Worm (Caenorhabditis elegans): ENCODE data around the gene wrt-2.

Gene wrt-2

DNA sequence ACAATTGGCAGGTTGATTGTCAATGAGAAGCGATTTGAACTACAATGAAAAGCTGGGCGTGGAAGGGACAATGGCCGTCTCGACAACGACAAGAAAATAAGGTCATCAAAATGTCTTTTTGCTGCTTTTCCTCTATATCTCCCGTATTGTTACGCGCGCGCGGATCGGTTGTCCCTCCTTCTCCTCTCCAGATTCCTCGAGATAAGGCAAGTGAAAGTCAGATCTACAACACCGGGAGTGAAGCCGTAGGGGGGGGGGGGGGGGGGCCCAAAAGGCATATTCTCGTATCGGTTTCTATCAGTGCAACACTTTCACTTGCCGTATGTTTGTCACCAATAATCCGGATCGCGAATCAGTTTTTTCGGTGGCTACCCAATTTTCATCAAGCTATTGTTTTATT, at the start of gene wrt-2:
Gene wrt-2, minus strand, starts transcription at position 46 of the 400 bp plus-strand sequence.
- TF ChIP-seq mls-2 (tag; optimal IDR thresholded peaks at IDR 0.05): no peak
- peak; percentile 51 for TF ChIP-seq blmp-1 (tag; optimal IDR thresholded peaks at IDR 0.05)
- peak; percentile 78 for TF ChIP-seq ham-2 (GFP tag; optimal IDR thresholded peaks at IDR 0.05)
- peak; percentile 64 for TF ChIP-seq elt-1 (tag; optimal IDR thresholded peaks at IDR 0.05; ENCODE audit: borderline replicate concordance, insufficient read depth)

- TF ChIP-seq tbx-8 (GFP tag; optimal IDR thresholded peaks at IDR 0.05) (no peak), unc-39 (tag; optimal IDR thresholded peaks at IDR 0.05) (no peak), ham-2 (GFP tag; optimal IDR thresholded peaks at IDR 0.05) (no peak), drap-1 (GFP tag; optimal IDR thresholded peaks at IDR 0.05) (no peak), snpc-4 (tag; optimal IDR thresholded peaks at IDR 0.05) (no peak), nhr-12 (tag; optimal IDR thresholded peaks at IDR 0.05) (no peak), lin-32 (GFP tag; optimal IDR thresholded peaks at IDR 0.05) (no peak), mep-1 (tag; optimal IDR thresholded peaks at IDR 0.05) (no peak), bed-3 (GFP tag; optimal IDR thresholded peaks at IDR 0.05) (no peak), pha-4 (tag; optimal IDR thresholded peaks at IDR 0.05) (no peak), nhr-237 (tag; optimal IDR thresholded peaks at IDR 0.05) (no peak), ceh-83 (GFP tag; optimal IDR thresholded peaks at IDR 0.05) (no peak), ztf-11 (tag; optimal IDR thresholded peaks at IDR 0.05) (no peak), mls-2 (tag; optimal IDR thresholded peaks at IDR 0.05) (no peak), M03D4.4 (tag; optimal IDR thresholded peaks at IDR 0.05) (no peak), sem-2 (GFP tag; optimal IDR thresholded peaks at IDR 0.05) (no peak), nhr-76 (tag; optimal IDR thresholded peaks at IDR 0.05) (no peak)
These were observed 47.6 kb upstream of the wrt-2 start for ce11 chrX:3141704-3142103.

DNA sequence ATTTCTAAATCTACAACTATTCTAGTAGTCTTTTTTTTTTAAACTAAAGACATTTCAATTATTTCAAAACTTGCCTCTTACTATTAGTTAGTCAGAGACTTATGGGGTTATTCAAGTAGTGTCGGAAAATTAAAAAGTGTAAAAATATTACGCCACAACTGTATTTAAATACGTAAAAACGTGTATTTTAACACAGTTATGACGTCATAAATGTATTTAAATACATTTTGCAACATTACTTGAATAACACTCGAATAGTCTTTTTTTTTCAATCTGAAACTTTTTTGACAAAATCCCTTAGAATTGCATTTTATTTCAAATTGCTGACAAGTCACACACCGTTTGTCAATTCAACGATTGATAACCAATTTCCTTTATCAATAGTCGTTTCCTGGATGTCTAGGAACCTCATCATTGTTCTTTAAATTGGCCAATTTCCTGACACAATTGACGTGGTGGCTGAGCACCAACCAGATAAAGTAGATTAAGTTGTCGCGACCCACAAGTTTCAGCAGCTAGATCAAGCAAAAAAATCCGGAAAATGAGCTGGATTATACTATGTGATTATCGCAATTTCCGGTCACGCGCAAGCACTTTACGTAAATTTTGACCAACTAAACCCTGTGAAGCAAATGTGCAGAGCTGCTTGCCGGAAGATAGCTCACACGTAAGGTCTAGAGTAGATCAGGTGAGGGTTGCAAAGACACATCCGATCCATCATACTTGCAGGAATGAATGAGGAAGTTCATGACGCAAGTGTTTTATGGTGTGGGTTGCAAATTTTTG, 45.6 kb upstream of the wrt-2 start:
- TF ChIP-seq zip-8 (tag; optimal IDR thresholded peaks at IDR 0.05) (peak; percentile 97), mls-2 (tag; optimal IDR thresholded peaks at IDR 0.05) (no peak), pha-4 (tag; optimal IDR thresholded peaks at IDR 0.05) (no peak), nhr-237 (tag; optimal IDR thresholded peaks at IDR 0.05) (no peak), ham-2 (GFP tag; optimal IDR thresholded peaks at IDR 0.05) (no peak), ztf-11 (tag; optimal IDR thresholded peaks at IDR 0.05) (no peak)

DNA sequence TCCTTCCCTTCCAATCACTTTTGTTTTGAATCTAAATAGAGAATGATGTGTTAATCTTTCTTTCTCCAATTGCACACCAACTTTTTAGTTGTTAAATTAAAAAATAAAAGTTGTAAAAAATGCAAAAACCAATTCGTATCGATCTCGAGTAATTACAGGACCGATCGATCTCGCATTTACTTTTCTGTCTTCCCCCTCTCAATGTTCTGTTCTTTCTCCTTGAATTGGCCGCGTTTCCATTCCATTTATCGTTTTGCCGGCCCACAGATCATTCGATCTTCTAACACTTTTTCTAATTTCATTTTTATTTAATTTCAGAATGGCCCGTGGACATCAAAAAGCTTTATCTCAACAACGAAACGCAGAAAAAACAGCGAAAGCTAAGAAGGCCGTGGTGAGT, 41.0 kb upstream of the wrt-2 start, which contains the start of gene K10B3.1:
Gene K10B3.1, plus strand, starts transcription at position 301 of the 400 bp plus-strand sequence.
- no peak for TF ChIP-seq cnd-1 (tag; optimal IDR thresholded peaks at IDR 0.05)
- no peak for TF ChIP-seq nhr-12 (tag; optimal IDR thresholded peaks at IDR 0.05)
- TF ChIP-seq M03D4.4 (tag; optimal IDR thresholded peaks at IDR 0.05): no peak
- TF ChIP-seq ceh-43 (GFP tag; optimal IDR thresholded peaks at IDR 0.05): no peak
- TF ChIP-seq hlh-1 (tag; optimal IDR thresholded peaks at IDR 0.05): no peak
- TF ChIP-seq nhr-76 (tag; optimal IDR thresholded peaks at IDR 0.05): no peak
- no peak for TF ChIP-seq unc-120 (tag; optimal IDR thresholded peaks at IDR 0.05; ENCODE audit: poor library complexity, severe bottlenecking)
- TF ChIP-seq nhr-28 (tag; optimal IDR thresholded peaks at IDR 0.05): no peak
- TF ChIP-seq elt-1 (tag; optimal IDR thresholded peaks at IDR 0.05; ENCODE audit: borderline replicate concordance, insufficient read depth): no peak
- no peak for TF ChIP-seq snpc-4 (tag; optimal IDR thresholded peaks at IDR 0.05)
- no peak for TF ChIP-seq nhr-237 (tag; optimal IDR thresholded peaks at IDR 0.05)
- no peak for TF ChIP-seq unc-39 (tag; optimal IDR thresholded peaks at IDR 0.05)
- no peak for TF ChIP-seq mab-5 (tag; optimal IDR thresholded peaks at IDR 0.05)

DNA sequence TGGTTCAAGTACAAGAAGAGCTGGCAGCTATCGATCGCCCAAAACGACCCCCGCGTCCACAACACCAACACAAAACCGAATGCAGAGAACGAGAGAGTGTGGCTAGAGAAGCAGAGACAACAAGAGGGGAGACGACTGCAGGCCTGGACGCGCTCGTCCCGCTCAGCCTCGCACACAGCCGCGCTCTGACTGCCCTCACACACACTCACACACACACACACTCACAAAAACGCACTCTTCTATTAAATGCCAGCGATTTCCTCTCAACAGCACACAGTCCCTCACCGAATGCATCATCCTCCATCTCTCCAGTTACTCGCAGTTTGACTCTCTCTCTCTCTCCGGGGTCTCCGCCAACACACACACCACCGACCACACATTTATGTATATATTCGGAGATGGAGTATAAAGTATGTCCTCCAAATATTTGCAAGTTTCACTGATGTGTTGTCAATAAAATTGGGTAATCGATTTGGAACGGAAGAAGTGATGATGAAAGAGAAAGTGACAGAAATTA, 33.5 kb upstream of the wrt-2 start:
- peak; percentile 35 for TF ChIP-seq sem-2 (GFP tag; optimal IDR thresholded peaks at IDR 0.05)
- TF ChIP-seq snpc-4 (tag; optimal IDR thresholded peaks at IDR 0.05): no peak
- no peak for TF ChIP-seq nhr-28 (tag; optimal IDR thresholded peaks at IDR 0.05)
- peak; percentile 93 for TF ChIP-seq drap-1 (GFP tag; optimal IDR thresholded peaks at IDR 0.05)
- TF ChIP-seq elt-1 (tag; optimal IDR thresholded peaks at IDR 0.05; ENCODE audit: borderline replicate concordance, insufficient read depth): no peak
- no peak for TF ChIP-seq bed-3 (GFP tag; optimal IDR thresholded peaks at IDR 0.05)
- TF ChIP-seq hlh-1 (tag; optimal IDR thresholded peaks at IDR 0.05): peak; percentile 77
- TF ChIP-seq lin-32 (GFP tag; optimal IDR thresholded peaks at IDR 0.05): peak; percentile 48
- peak; percentile 93 for TF ChIP-seq ces-1 (GFP tag; optimal IDR thresholded peaks at IDR 0.05)
- peak; percentile 61 for TF ChIP-seq elt-3 (tag; optimal IDR thresholded peaks at IDR 0.05)
- TF ChIP-seq mab-5 (tag; optimal IDR thresholded peaks at IDR 0.05): no peak
- peak; percentile 91 for TF ChIP-seq unc-62 (GFP tag; optimal IDR thresholded peaks at IDR 0.05)
- no peak for TF ChIP-seq nhr-2 (tag; optimal IDR thresholded peaks at IDR 0.05)
- peak; percentile 44 for TF ChIP-seq ceh-83 (GFP tag; optimal IDR thresholded peaks at IDR 0.05)
- peak; percentile 55 for TF ChIP-seq unc-120 (tag; optimal IDR thresholded peaks at IDR 0.05; ENCODE audit: poor library complexity, severe bottlenecking)
- peak; percentile 4 for TF ChIP-seq unc-39 (tag; optimal IDR thresholded peaks at IDR 0.05)
- peak; percentile 88 for TF ChIP-seq sptf-1 (tag; optimal IDR thresholded peaks at IDR 0.05)
- TF ChIP-seq nhr-76 (tag; optimal IDR thresholded peaks at IDR 0.05): no peak
- TF ChIP-seq mls-2 (tag; optimal IDR thresholded peaks at IDR 0.05): peak; percentile 95
- peak; percentile 78 for TF ChIP-seq M03D4.4 (tag; optimal IDR thresholded peaks at IDR 0.05)
- TF ChIP-seq ceh-39 (tag; optimal IDR thresholded peaks at IDR 0.05): peak; percentile 50
- TF ChIP-seq nhr-237 (tag; optimal IDR thresholded peaks at IDR 0.05): peak; percentile 93
- TF ChIP-seq ham-2 (GFP tag; optimal IDR thresholded peaks at IDR 0.05): peak; percentile 74
- peak; percentile 58 for TF ChIP-seq lsy-2 (tag; optimal IDR thresholded peaks at IDR 0.05)
- peak; percentile 75 for TF ChIP-seq ztf-11 (tag; optimal IDR thresholded peaks at IDR 0.05)
- peak; percentile 83 for TF ChIP-seq cnd-1 (tag; optimal IDR thresholded peaks at IDR 0.05)
- peak; percentile 86 for TF ChIP-seq blmp-1 (tag; optimal IDR thresholded peaks at IDR 0.05)
- peak; percentile 96 for TF ChIP-seq mep-1 (tag; optimal IDR thresholded peaks at IDR 0.05)
- no peak for TF ChIP-seq zip-8 (tag; optimal IDR thresholded peaks at IDR 0.05)
- TF ChIP-seq lin-13 (tag; optimal IDR thresholded peaks at IDR 0.05): peak; percentile 91
- TF ChIP-seq pha-4 (tag; optimal IDR thresholded peaks at IDR 0.05): peak; percentile 94
- peak; percentile 23 for TF ChIP-seq tbx-8 (GFP tag; optimal IDR thresholded peaks at IDR 0.05)
- TF ChIP-seq nhr-12 (tag; optimal IDR thresholded peaks at IDR 0.05): no peak
- no peak for TF ChIP-seq ceh-43 (GFP tag; optimal IDR thresholded peaks at IDR 0.05)

Measured in whole organism, mixed stage, embryonic.